Fruit fly (Drosophila melanogaster): ENCODE data around the gene CG6414.

dm6 chrX:3936174-3936573, 35.0 kb downstream of the CG6414 start, which contains the start of the genes CG2938 and Glos:
- TF ChIP-seq dsf (GFP tag; optimal IDR thresholded peaks at IDR 0.05; ENCODE audit: borderline replicate concordance) (no peak), jim (GFP tag; optimal IDR thresholded peaks at IDR 0.05) (no peak), dl (GFP tag; optimal IDR thresholded peaks at IDR 0.05; ENCODE audit: insufficient read depth in 1 of 2, partially characterized antibody in 2 of 2) (no peak), h (GFP tag; optimal IDR thresholded peaks at IDR 0.05) (peak; percentile 9), Sp1 (GFP tag; optimal IDR thresholded peaks at IDR 0.05) (no peak), br (GFP tag; optimal IDR thresholded peaks at IDR 0.05) (no peak), brk (GFP tag; optimal IDR thresholded peaks at IDR 0.05) (no peak), sv (GFP tag; optimal IDR thresholded peaks at IDR 0.05) (no peak), Hnf4 (GFP tag; optimal IDR thresholded peaks at IDR 0.05) (peak; percentile 24), OdsH (GFP tag; optimal IDR thresholded peaks at IDR 0.05) (no peak), N (GFP tag; optimal IDR thresholded peaks at IDR 0.05) (no peak), sage (GFP tag; optimal IDR thresholded peaks at IDR 0.05) (peak; percentile 4)
